Fruit fly (Drosophila melanogaster) whole organism: ENCODE results near the gene Hex-t2.

Source experiments
- CG8478 ChIP-seq: fragments of >200 bp; optimal IDR thresholded peaks from 2 replicates; lab custom pipeline; 2018; ENCODE audit warnings: inconsistent platforms
- Dll ChIP-seq: fragments of >200 bp; optimal IDR thresholded peaks from 2 replicates; lab custom pipeline; 2017
- EcR ChIP-seq, 2 experiments: fragments of >200 bp; optimal IDR thresholded peaks; 2 replicates each; lab custom pipeline; 2017; ENCODE audit warnings: missing biosample characterization in 2 of 2, missing genetic modification characterization in 2 of 2, missing genetic modification reagents in 2 of 2
- pan ChIP-seq: fragments of >200 bp; optimal IDR thresholded peaks from 2 replicates; lab custom pipeline; 2017
- psq ChIP-seq: fragments of >200 bp; optimal IDR thresholded peaks from 2 replicates; lab custom pipeline; 2017
- usp ChIP-seq: fragments of >200 bp; optimal IDR thresholded peaks from 2 replicates; lab custom pipeline; 2017; ENCODE audit warnings: missing biosample characterization, missing genetic modification characterization, mixed read lengths

Gene Hex-t2

DNA sequence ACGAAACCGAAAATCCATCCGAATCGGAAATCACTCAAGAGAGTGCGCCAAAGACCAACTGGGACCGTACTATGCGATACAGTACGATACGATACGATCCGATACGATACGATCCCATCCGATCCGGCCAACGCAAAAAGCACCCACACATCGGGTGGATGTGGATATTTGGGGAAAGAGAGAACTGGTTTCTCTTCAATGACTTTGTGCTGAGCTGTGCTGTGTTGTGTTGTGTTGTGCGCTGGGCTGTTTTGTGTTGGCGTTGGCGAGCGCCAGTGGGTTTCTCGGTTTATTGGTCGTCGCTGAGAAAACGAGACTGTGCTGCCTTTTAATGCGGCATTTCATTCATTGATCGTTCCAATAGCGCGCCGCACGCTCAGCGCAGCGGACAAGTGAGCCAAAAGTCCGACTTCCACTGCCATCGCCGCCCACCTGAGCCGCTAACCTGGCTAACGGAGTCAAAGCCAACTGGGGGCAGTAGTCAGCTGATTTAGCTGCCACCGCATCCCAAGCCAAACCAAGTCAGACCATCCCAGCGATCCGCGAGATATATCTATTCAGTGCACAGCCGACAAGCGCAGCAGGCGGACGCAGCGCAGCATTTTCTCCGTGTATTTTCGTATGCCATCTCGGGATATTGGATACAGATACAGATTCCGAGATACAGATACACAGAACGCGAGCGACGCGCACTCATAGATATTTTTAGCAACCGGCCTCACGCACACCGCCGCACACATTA lies 9.8 kb upstream of the Hex-t2 start, which contains the start of gene tx:
Gene tx (plus strand): TSS at position 324 of the 742 bp plus-strand sequence.
- no peak for TF ChIP-seq EcR (GFP tag; optimal IDR thresholded peaks at IDR 0.05; lab: Kevin White, UChicago)
- no peak for TF ChIP-seq usp (GFP tag; lab: Kevin White, UChicago)
- TF ChIP-seq CG8478 (lab: Kevin White, UChicago), result no peak
- no peak for TF ChIP-seq Dll (lab: Kevin White, UChicago)

DNA sequence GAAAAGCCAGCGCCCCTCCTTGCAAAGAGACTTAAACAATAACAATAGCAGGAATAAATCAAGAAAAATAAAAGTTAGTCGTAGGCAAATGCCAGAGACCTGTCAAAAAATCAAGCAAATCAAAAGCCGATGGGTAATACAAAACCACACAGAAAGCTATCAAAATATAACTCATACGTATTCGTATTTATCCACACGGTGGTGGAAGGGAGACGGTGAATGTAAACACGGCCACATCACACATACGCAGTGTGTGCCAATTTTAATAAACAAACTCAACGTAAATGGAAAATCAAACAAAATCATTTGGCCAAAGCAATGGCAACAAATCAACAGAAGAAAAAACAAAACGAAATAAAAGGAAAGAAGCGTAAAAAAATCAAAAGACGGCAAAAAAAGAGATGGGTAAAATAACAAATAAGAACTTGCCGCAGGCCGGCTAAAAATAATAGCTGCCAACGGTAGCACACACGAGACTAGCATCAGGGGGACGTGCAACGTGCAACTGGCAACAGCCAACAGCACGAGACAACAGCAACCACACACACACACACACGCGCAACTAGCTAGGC lies 7.8 kb upstream of the Hex-t2 start:
- TF ChIP-seq pan (lab: Kevin White, UChicago) (no peak), usp (GFP tag; lab: Kevin White, UChicago) (no peak), EcR (GFP tag; optimal IDR thresholded peaks at IDR 0.05; lab: Kevin White, UChicago) (no peak), Dll (lab: Kevin White, UChicago) (no peak), CG8478 (lab: Kevin White, UChicago) (no peak), psq (lab: Kevin White, UChicago) (no peak)

DNA sequence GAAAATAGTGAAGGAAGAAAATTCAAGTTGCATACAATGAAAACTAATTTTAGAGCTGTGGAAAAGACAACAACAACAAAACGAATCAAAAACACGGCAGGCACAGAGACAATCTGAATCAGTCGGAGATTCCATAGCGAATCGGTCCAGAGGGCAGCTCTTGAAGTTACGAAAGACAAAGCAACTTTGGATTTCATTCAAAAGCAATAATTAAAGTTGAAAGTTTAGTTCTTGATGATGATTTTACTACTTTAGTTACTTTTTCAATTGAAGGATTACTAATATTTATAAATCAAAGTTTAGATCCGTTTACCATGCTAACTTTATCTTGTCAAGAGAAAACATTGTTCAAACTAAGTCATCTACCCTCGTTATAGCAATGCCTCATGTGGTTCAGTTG lies 7.1 kb upstream of the Hex-t2 start:
- no peak for TF ChIP-seq CG8478 (lab: Kevin White, UChicago)

DNA sequence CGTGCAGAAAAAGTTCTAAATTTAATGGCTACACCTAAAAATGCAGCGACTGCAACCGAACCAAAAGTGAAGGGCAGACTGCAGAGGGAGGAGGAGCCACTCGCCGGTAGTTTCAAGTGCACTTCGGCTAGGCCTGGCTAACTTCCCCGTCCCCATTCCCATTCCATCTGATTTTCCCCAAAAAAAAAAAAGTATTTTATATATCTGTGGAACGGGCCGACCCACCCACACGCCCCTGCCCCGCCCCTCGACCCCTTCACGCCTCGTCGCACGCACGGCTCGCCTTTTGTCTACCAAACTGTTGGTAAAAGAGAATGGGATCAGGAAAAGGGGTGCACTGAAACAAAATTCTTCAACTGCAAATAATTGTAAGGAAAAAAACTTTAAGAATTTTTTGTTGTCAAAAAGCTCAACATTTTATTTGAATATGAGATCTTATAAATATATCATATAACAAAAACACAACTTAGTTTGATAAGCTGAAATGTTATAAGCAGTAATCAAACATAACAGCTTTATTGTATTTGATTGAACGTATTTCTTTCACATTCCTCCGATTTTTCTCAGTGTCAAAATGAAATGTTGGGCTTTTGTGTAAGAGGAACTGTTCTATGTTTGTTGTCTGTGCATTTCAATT lies 6.5 kb upstream of the Hex-t2 start:
- TF ChIP-seq CG8478 (lab: Kevin White, UChicago) (no peak), EcR (GFP tag; optimal IDR thresholded peaks at IDR 0.05; lab: Kevin White, UChicago) (no peak), psq (lab: Kevin White, UChicago) (no peak), Dll (lab: Kevin White, UChicago) (no peak), usp (GFP tag; lab: Kevin White, UChicago) (no peak), pan (lab: Kevin White, UChicago) (no peak)

DNA sequence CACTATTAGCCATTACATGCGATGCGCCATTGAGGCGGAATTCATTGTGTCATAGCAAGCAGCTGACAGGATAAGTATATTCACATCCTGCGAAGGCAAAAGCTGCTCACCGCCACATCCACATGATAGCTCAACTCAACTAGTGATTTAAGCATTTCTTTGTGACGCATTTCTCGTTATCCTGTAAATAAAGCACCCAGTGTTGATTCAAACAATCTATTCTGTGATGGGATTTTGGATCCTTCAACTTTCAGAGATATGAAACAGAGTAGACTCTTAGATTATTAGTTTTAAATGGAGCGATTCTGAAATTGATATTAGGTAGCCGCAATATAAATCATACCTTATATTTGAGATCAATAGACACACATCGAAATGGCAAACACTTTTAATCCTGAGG lies 1.7 kb upstream of the Hex-t2 start, which contains the start of gene Hex-t1:
Gene Hex-t1 (plus strand): TSS at position 301 of the 400 bp plus-strand sequence.
- TF ChIP-seq Dll (lab: Kevin White, UChicago) (no peak), CG8478 (lab: Kevin White, UChicago) (no peak), psq (lab: Kevin White, UChicago) (no peak), pan (lab: Kevin White, UChicago) (no peak), EcR (GFP tag; optimal IDR thresholded peaks at IDR 0.05; lab: Kevin White, UChicago) (no peak), usp (GFP tag; lab: Kevin White, UChicago) (no peak)

DNA sequence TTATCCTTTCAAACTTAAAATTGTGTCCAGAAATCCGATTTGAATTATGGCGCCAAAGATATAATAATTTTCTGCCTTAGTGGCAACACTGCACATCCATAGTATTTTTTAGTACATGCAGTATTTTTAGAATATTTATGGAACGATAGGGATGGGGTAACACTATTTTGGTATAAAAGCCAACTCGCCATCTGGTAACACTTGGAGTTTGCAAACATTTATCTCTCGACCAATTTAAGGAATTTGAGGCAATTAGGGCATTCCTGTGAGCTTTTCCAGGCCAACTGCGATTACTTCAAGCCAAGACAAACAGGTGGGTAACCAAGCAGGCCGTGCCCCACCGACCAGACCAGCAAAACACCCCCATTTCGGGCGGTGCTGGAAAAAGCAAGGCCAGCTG lies 1.9 kb downstream of the Hex-t2 start, which contains the start of gene CG5447:
Gene CG5447 (plus strand): TSS at position 190 of the 400 bp plus-strand sequence.
- TF ChIP-seq EcR (GFP tag; optimal IDR thresholded peaks at IDR 0.05; lab: Kevin White, UChicago), result no peak
- no peak for TF ChIP-seq usp (GFP tag; lab: Kevin White, UChicago)
- no peak for TF ChIP-seq Dll (lab: Kevin White, UChicago)
- no peak for TF ChIP-seq CG8478 (lab: Kevin White, UChicago)
- no peak for TF ChIP-seq pan (lab: Kevin White, UChicago)
- no peak for TF ChIP-seq psq (lab: Kevin White, UChicago)

DNA sequence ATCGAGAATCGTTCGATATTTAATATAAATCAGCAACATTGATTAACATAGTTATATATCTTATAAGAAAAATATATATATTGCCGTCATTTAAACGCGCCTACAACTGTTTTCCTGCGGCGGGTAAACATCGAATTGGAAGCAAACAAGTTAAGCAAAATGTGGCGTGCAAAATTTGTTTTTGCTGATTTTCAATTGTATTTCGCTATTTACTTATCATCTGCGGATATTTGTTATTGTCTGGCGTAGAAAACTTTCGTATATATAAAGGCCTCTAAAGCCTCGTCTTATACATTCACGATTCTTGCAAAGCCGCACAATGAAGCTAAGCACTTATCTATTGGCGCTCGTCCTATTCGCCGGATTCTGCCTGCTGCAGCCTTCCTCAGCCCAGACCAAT lies 4.0 kb downstream of the Hex-t2 start, which contains the start of gene CG43117:
Gene CG43117 (plus strand): TSS at position 301 of the 400 bp plus-strand sequence.
- TF ChIP-seq pan (lab: Kevin White, UChicago) (no peak), CG8478 (lab: Kevin White, UChicago) (no peak), psq (lab: Kevin White, UChicago) (no peak), usp (GFP tag; lab: Kevin White, UChicago) (no peak), EcR (GFP tag; optimal IDR thresholded peaks at IDR 0.05; lab: Kevin White, UChicago) (no peak), Dll (lab: Kevin White, UChicago) (no peak)

DNA sequence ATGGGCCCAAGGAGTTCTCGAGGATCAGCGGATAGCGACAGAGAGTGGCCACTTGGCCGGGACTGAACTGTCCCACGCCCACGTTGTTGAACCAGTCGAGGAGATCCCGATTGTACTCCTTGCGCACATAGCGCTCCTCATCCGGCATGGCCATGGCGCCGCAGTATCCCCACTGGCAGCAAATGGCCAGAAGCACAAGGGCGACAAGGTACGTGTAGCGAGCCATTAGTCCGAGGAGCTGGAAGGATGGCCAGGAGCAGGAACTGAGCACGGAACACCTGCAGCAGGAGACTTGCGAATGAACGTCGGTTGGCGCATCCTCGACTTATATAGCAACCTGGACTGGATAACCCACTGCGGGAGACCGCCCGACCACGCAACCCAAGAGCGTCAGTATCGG lies 5.4 kb downstream of the Hex-t2 start, which contains the start of gene Pdf:
Gene Pdf (minus strand): TSS at position 304 of the 400 bp plus-strand sequence.
- TF ChIP-seq usp (GFP tag; lab: Kevin White, UChicago), result no peak
- TF ChIP-seq Dll (lab: Kevin White, UChicago), result no peak
- TF ChIP-seq CG8478 (lab: Kevin White, UChicago), result no peak
- no peak for TF ChIP-seq psq (lab: Kevin White, UChicago)
- no peak for TF ChIP-seq EcR (GFP tag; optimal IDR thresholded peaks at IDR 0.05; lab: Kevin White, UChicago)
- no peak for TF ChIP-seq pan (lab: Kevin White, UChicago)

DNA sequence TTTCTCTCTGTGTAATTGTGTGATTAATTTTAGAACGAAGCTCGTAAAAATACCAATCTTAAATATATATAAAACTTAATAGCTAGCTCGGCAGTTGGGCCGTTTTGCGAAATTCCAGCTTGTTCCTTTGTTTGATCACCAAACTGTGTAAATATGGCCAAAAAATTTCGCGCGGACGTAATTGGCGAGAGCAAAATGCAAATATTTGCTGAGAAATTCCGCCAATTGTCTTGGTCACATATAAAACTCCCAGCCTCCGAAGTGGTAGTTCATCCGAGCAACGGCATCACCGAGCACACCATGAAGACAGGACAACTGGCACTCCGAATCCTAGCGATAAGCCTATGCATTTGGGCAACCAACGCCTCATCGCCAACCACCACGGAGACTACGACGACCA lies 6.1 kb downstream of the Hex-t2 start, which contains the start of gene CG14237:
Gene CG14237 (plus strand): TSS at position 301 of the 400 bp plus-strand sequence.
- TF ChIP-seq psq (lab: Kevin White, UChicago) (no peak), Dll (lab: Kevin White, UChicago) (no peak), EcR (GFP tag; optimal IDR thresholded peaks at IDR 0.05; lab: Kevin White, UChicago) (no peak), pan (lab: Kevin White, UChicago) (no peak), usp (GFP tag; lab: Kevin White, UChicago) (no peak), CG8478 (lab: Kevin White, UChicago) (no peak)

DNA sequence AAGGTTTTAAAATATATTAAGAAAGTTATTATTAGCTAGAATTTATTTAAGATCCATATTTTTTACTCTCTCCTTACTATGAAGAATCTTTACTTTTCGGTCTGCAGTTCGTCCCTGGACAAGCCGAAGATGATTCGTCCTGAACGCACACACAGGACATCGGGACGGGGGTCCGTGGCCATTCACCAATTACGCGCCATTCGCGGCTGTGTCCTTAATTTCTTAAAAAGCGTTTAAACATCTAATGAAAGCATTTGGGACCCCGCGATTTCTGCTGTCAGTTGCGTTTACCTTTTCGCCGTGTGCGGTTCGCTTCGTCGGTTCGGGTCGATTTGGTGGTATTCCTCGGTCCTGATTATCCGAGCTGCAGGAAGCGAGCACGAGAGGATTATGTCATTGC lies 7.5 kb downstream of the Hex-t2 start, which contains the start of gene CG14238:
Gene CG14238 (plus strand): TSS at position 301 of the 400 bp plus-strand sequence.
- TF ChIP-seq usp (GFP tag; lab: Kevin White, UChicago), result no peak
- TF ChIP-seq CG8478 (lab: Kevin White, UChicago), result no peak
- no peak for TF ChIP-seq Dll (lab: Kevin White, UChicago)
- TF ChIP-seq EcR (GFP tag; optimal IDR thresholded peaks at IDR 0.05; lab: Kevin White, UChicago), result no peak
- TF ChIP-seq psq (lab: Kevin White, UChicago), result no peak
- no peak for TF ChIP-seq pan (lab: Kevin White, UChicago)
